Worm (Caenorhabditis elegans) whole organism, L4/young adult: ENCODE results near the gene trpp-5.

Experiments used
- dao-5 ChIP-seq: sonication (generic microtip); optimal IDR thresholded peaks from 2 replicates; lab custom pipeline; 2016; ENCODE audit warnings: missing genotype, missing genetic modification characterization, moderate library complexity, missing compliant biosample characterization
- him-1 ChIP-seq: sonication (generic microtip); optimal IDR thresholded peaks from 2 replicates; lab custom pipeline; 2016; ENCODE audit warnings: missing genotype, missing genetic modification reagents, missing genetic modification characterization, missing compliant biosample characterization

DNA sequence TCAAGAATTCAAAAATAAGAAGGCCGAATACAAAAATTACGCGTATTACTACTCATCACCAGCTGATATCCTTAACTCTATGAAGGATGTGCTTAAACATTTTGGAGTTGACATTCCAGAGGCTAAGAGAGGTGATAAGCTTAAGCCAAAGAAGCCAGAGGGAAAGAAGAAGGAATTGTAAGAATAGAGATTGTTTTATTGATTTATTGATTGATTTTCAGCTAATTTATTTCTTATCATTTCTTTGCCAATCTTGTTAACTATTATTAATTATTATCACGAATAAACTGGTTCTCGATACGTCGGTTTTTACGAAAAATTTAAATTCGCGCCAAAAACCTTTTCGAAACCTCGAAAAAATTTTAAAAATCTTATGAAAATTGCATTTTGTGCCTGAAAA lies 39.6 kb upstream of the trpp-5 start:
- TF ChIP-seq him-1, result no peak
- no peak for TF ChIP-seq dao-5
